Fruit fly (Drosophila melanogaster): ENCODE results near the gene CG42367.
A peak's percentile ranks its signal among the peaks of the same experiment; 100 is the strongest.

Gene CG42367

DNA sequence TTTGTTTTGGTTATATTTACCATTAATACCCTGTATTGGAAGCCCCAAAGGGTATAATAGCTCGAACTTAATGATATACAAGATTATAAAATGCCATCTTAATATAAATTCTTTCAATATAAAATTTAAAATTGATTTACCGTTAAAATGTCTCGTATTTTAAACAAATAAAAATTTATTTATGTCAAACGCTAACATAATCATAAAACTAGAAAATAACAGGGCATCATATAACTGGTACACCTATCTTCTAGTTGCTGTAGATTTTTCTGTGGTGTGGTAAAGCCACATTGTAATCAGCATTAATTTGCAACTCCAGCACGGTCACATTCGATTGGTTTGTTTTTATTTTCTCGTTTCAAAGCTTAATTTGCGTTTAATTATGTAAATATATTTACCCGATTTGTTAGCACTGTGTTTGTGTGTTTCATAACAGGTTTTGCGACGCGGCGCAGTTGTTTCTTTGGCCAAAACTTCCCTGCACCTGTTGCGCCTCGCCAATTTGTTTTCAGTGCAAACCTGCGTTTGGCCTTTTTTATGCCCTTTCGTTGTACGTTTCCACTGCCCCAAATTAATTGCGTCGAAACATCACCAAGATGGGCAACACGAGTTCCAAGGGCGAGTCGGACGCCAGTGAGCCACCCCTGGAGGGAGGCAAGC lies 26.7 kb downstream of the CG42367 start, which contains the start of the genes CG4658 and CG5846 (continued):
- no peak for TF ChIP-seq inv (GFP tag; IDR thresholded peaks at IDR 0.05; ENCODE audit: partially characterized antibody)
- TF ChIP-seq sob (GFP tag; IDR thresholded peaks at IDR 0.05): peak; percentile 94
- peak; percentile 92 for TF ChIP-seq tin (GFP tag; optimal IDR thresholded peaks at IDR 0.05)
- peak; percentile 86 for TF ChIP-seq CG5245 (GFP tag; optimal IDR thresholded peaks at IDR 0.05)
- no peak for TF ChIP-seq pros (GFP tag; optimal IDR thresholded peaks at IDR 0.05)
- TF ChIP-seq Elba2 (GFP tag; optimal IDR thresholded peaks at IDR 0.05): peak; percentile 61
- no peak for TF ChIP-seq amos (GFP tag; IDR thresholded peaks at IDR 0.05; ENCODE audit: partially characterized antibody)
- peak; percentile 95 for TF ChIP-seq ind (GFP tag; optimal IDR thresholded peaks at IDR 0.05)
- peak; percentile 39 for TF ChIP-seq Sry-β (GFP tag; optimal IDR thresholded peaks at IDR 0.05)
- peak; percentile 95 for TF ChIP-seq trem (tag; optimal IDR thresholded peaks at IDR 0.05)
- peak; percentile 95 for TF ChIP-seq ara (GFP tag; IDR thresholded peaks at IDR 0.05)
- TF ChIP-seq aop (GFP tag; IDR thresholded peaks at IDR 0.05): peak; percentile 55; the same call in 1 of the 2 replicates
- no peak for TF ChIP-seq pfk (GFP tag; optimal IDR thresholded peaks at IDR 0.05)
- peak; percentile 92 for TF ChIP-seq kay (GFP tag; optimal IDR thresholded peaks at IDR 0.05)
- TF ChIP-seq stc (GFP tag; IDR thresholded peaks at IDR 0.05): peak; percentile 98
- peak; percentile 48 for TF ChIP-seq dm (GFP tag; optimal IDR thresholded peaks at IDR 0.05)
- peak; percentile 77 for TF ChIP-seq kah (GFP tag; optimal IDR thresholded peaks at IDR 0.05)
- TF ChIP-seq CG9817 (tag; optimal IDR thresholded peaks at IDR 0.05): peak; percentile 88
- peak; percentile 81 for TF ChIP-seq E2f2 (GFP tag; IDR thresholded peaks at IDR 0.05)
- peak; percentile 94 for TF ChIP-seq Drgx (GFP tag; IDR thresholded peaks at IDR 0.05)
- peak; percentile 90 for TF ChIP-seq CG13123 (GFP tag; optimal IDR thresholded peaks at IDR 0.05)
- TF ChIP-seq HHEX (GFP tag; optimal IDR thresholded peaks at IDR 0.05): peak; percentile 81
- no peak for TF ChIP-seq unc-4 (GFP tag; IDR thresholded peaks at IDR 0.05; ENCODE audit: partially characterized antibody)
- no peak for TF ChIP-seq CG16779 (GFP tag; IDR thresholded peaks at IDR 0.05)
- no peak for TF ChIP-seq prd (optimal IDR thresholded peaks at IDR 0.05)
- TF ChIP-seq prd (GFP tag; IDR thresholded peaks at IDR 0.05): peak; percentile 98
- TF ChIP-seq MTF-1 (GFP tag; optimal IDR thresholded peaks at IDR 0.05; ENCODE audit: borderline replicate concordance): peak; percentile 77
- peak; percentile 97 for TF ChIP-seq unpg (GFP tag; optimal IDR thresholded peaks at IDR 0.05)
- TF ChIP-seq CG13287 (GFP tag; IDR thresholded peaks at IDR 0.05; ENCODE audit: partially characterized antibody): peak; percentile 41; the same call in 1 of the 2 replicates
- TF ChIP-seq bab2 (GFP tag; optimal IDR thresholded peaks at IDR 0.05): peak; percentile 90
- peak; percentile 96 for TF ChIP-seq ranshi (GFP tag; IDR thresholded peaks at IDR 0.05)
- TF ChIP-seq grau (tag; optimal IDR thresholded peaks at IDR 0.05): peak; percentile 94
- TF ChIP-seq scrt (GFP tag; optimal IDR thresholded peaks at IDR 0.05): peak; percentile 91
- TF ChIP-seq CG4617 (GFP tag; optimal IDR thresholded peaks at IDR 0.05; ENCODE audit: borderline replicate concordance): peak; percentile 92
- peak; percentile 96 for TF ChIP-seq az2 (GFP tag; optimal IDR thresholded peaks at IDR 0.05)
- TF ChIP-seq eve (GFP tag; optimal IDR thresholded peaks at IDR 0.05): no peak
- peak; percentile 39 for TF ChIP-seq wek (GFP tag; optimal IDR thresholded peaks at IDR 0.05)
- peak; percentile 95 for TF ChIP-seq dysf (GFP tag; IDR thresholded peaks at IDR 0.05)
- peak; percentile 88 for TF ChIP-seq Nf-YA (GFP tag; IDR thresholded peaks at IDR 0.05)
- TF ChIP-seq insv (GFP tag; optimal IDR thresholded peaks at IDR 0.05): peak in 1 of 2 experiments; percentile 39
- peak; percentile 64 for TF ChIP-seq CG9609 (GFP tag; optimal IDR thresholded peaks at IDR 0.05)
- TF ChIP-seq crol (GFP tag; IDR thresholded peaks at IDR 0.05): peak; percentile 39; the same call in 1 of the 2 replicates
- peak; percentile 97 for TF ChIP-seq CG6689 (GFP tag; IDR thresholded peaks at IDR 0.05)
- TF ChIP-seq BEAF-32 (GFP tag; optimal IDR thresholded peaks at IDR 0.05): peak; percentile 19
- TF ChIP-seq CG11085 (GFP tag; IDR thresholded peaks at IDR 0.05): peak; percentile 92
- peak; percentile 75 for TF ChIP-seq sens-2 (GFP tag; IDR thresholded peaks at IDR 0.05)
- TF ChIP-seq Hsf (GFP tag; optimal IDR thresholded peaks at IDR 0.05): peak; percentile 94
- peak; percentile 74 to 96 for TF ChIP-seq Hr51 (GFP tag; optimal IDR thresholded peaks at IDR 0.05)
- TF ChIP-seq zen (tag; optimal IDR thresholded peaks at IDR 0.05): peak; percentile 96

Data from whole organism, embryonic.